Worm (Caenorhabditis elegans) whole organism, young adult: ENCODE measurements around the gene T08A9.13.

Experiments used
- F23B12.7 ChIP-seq: sonication (generic microtip); optimal IDR thresholded peaks from 2 replicates; lab custom pipeline; 2017; ENCODE audit warnings: missing genetic modification characterization, mild to moderate bottlenecking, missing compliant biosample characterization, antibody characterized with exemption, moderate library complexity; ENCODE audit not compliant: insufficient read depth
- F52B5.7 ChIP-seq: sonication (generic microtip); optimal IDR thresholded peaks from 2 replicates; lab custom pipeline; 2016; ENCODE audit warnings: mild to moderate bottlenecking, missing genetic modification characterization, missing compliant biosample characterization
- F55B11.4 ChIP-seq: sonication (generic microtip); optimal IDR thresholded peaks from 2 replicates; lab custom pipeline; 2016; ENCODE audit warnings: missing compliant biosample characterization, missing genetic modification characterization, borderline replicate concordance; ENCODE audit not compliant: insufficient read depth
- F57A8.1 ChIP-seq: fragments of 200-800 bp; sonication (Bioruptor generic); optimal IDR thresholded peaks from 2 replicates; lab custom pipeline; 2018; ENCODE audit warnings: mild to moderate bottlenecking, missing genetic modification characterization, moderate library complexity, missing compliant biosample characterization
- T07F8.4 ChIP-seq: sonication (generic microtip); optimal IDR thresholded peaks from 2 replicates; lab custom pipeline; 2016; ENCODE audit warnings: mild to moderate bottlenecking, missing genetic modification characterization, moderate library complexity, missing compliant biosample characterization
- Y53F4B.3 ChIP-seq: fragments of 200-800 bp; sonication (Bioruptor generic); IDR thresholded peaks from 2 replicates; pipeline ENCODE4 v1.3.6; 2022; ENCODE audit warnings: missing genetic modification reagents, missing genetic modification characterization, missing compliant biosample characterization
- Y67H2A.10 ChIP-seq: fragments of 200-800 bp; sonication (Bioruptor generic); conservative IDR thresholded peaks from 2 replicates; pipeline ENCODE4 v1.3.6; 2022; ENCODE audit warnings: missing genetic modification reagents, missing genetic modification characterization, missing compliant biosample characterization
- athp-1 ChIP-seq: sonication (generic microtip); optimal IDR thresholded peaks from 2 replicates; lab custom pipeline; 2017; ENCODE audit warnings: mild to moderate bottlenecking, missing genetic modification characterization, missing compliant biosample characterization
- attf-3 ChIP-seq: fragments of 200-800 bp; sonication (Bioruptor generic); conservative IDR thresholded peaks from 2 replicates; pipeline ENCODE4 v1.3.6; 2022; ENCODE audit warnings: missing genetic modification reagents, missing genetic modification characterization, missing compliant biosample characterization
- die-1 ChIP-seq: sonication (generic microtip); optimal IDR thresholded peaks from 2 replicates; lab custom pipeline; 2016; ENCODE audit warnings: missing genotype, mild to moderate bottlenecking, missing genetic modification characterization, missing compliant biosample characterization
- dox-1 ChIP-seq: fragments of 200-800 bp; sonication (Bioruptor generic); IDR thresholded peaks from 2 replicates; pipeline ENCODE4 v1.3.6; 2022; ENCODE audit warnings: missing genetic modification reagents, missing genetic modification characterization, missing compliant biosample characterization
- ekl-4 ChIP-seq: fragments of 200-800 bp; sonication (Bioruptor generic); IDR thresholded peaks from 2 replicates; pipeline ENCODE4 v1.3.6; 2022; ENCODE audit warnings: missing genetic modification reagents, missing genetic modification characterization, missing compliant biosample characterization
- ets-4 ChIP-seq: fragments of 200-800 bp; sonication (Bioruptor generic); optimal IDR thresholded peaks from 2 replicates; lab custom pipeline; 2018; ENCODE audit warnings: mild to moderate bottlenecking, missing genetic modification characterization, missing compliant biosample characterization
- lin-35 ChIP-seq, 3 experiments: fragments of 150-350 bp in 2 of 3; sonication (generic microtip) in 1 of 3; optimal IDR thresholded peaks; 2 replicates each; lab custom pipeline; 2014 to 2018; ENCODE audit warnings: missing biosample characterization in 3 of 3, missing genetic modification characterization in 3 of 3, missing genetic modification reagents in 3 of 3
- nhr-90 ChIP-seq: sonication (generic microtip); optimal IDR thresholded peaks from 2 replicates; lab custom pipeline; 2016; ENCODE audit warnings: missing genotype, mild to moderate bottlenecking, missing genetic modification characterization, missing compliant biosample characterization
- pbrm-1 ChIP-seq: fragments of 200-800 bp; sonication (Bioruptor generic); IDR thresholded peaks from 2 replicates; pipeline ENCODE4 v1.3.6; 2022; ENCODE audit warnings: missing genetic modification reagents, missing genetic modification characterization, missing compliant biosample characterization
- sea-2 ChIP-seq: fragments of 200-800 bp; sonication (Bioruptor generic); IDR thresholded peaks from 2 replicates; pipeline ENCODE4 v1.3.6; 2022; ENCODE audit warnings: missing genetic modification characterization, missing compliant biosample characterization
- snpc-3.4 ChIP-seq: sonication (generic microtip); optimal IDR thresholded peaks from 2 replicates; lab custom pipeline; 2017; ENCODE audit warnings: missing genetic modification characterization, mild to moderate bottlenecking, missing compliant biosample characterization, antibody characterized with exemption, moderate library complexity, missing genotype, missing genetic modification reagents
- tlf-1 ChIP-seq: fragments of 200-800 bp; sonication (Bioruptor generic); optimal IDR thresholded peaks from 2 replicates; lab custom pipeline; 2018; ENCODE audit warnings: mild to moderate bottlenecking, missing genetic modification characterization, missing compliant biosample characterization
- xnd-1 ChIP-seq: sonication (generic microtip); optimal IDR thresholded peaks from 2 replicates; lab custom pipeline; 2016; ENCODE audit warnings: missing genotype, missing genetic modification reagents, missing genetic modification characterization, missing compliant biosample characterization

The T08A9.13 gene

ce11 chrX:7271968-7272367 lies 50.3 kb downstream of the T08A9.13 start, which contains the start of gene F46H5.11:
TSS of gene F46H5.11 (minus strand) at chrX:7272068.
- TF ChIP-seq snpc-3.4 (no peak), xnd-1 (no peak), tlf-1 (GFP tag; lab: Kevin White, UChicago) (no peak), Y67H2A.10 (no peak), athp-1 (tag; lab: Kevin White, UChicago) (no peak), F55B11.4 (tag; lab: Kevin White, UChicago) (no peak), nhr-90 (tag; lab: Kevin White, UChicago) (no peak), ets-4 (no peak), sea-2 (GFP tag; lab: Robert Waterston, UW) (no peak), die-1 (no peak), pbrm-1 (no peak), lin-35 (GFP tag; optimal IDR thresholded peaks at IDR 0.05; lab: Kevin White, UChicago) (no peak), dox-1 (GFP tag; lab: Robert Waterston, UW) (no peak), attf-3 (GFP tag; lab: Robert Waterston, UW) (no peak), T07F8.4 (tag; lab: Kevin White, UChicago) (no peak), F57A8.1 (GFP tag; lab: Kevin White, UChicago) (no peak), F52B5.7 (no peak), F23B12.7 (tag; lab: Kevin White, UChicago) (no peak), ekl-4 (no peak), Y53F4B.3 (GFP tag; lab: Robert Waterston, UW) (no peak)
